Worm (Caenorhabditis elegans): ENCODE results near the gene git-1.

DNA sequence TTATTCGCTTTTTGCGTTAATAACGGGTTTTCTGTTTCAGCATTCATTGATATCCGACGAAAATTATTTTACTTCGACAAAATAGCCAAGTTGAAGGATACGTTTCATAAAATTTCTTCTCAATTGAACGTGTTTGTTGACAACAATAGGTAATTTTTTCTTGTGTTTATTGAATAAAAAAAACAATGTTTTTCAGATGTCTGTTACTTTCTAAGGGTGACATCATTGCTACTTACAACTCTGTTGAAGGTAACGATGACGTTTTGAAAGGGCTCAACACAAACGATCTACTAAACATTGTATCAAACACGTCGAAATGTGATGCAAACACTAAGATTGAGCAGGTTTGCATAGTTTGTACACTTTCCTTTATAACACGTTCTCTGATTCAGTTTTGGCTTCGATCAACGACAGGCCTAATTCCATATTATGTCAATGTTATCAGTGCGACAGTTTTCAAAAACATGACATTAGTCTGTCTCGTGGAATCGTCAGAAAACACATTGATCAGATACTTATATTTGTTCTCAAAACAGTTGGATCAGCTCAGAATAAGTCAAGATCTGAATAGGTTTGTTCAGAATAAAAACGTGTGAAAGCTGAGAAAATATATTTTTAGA, 10.0 kb downstream of the git-1 start:
- TF ChIP-seq tab-1 (GFP tag; IDR thresholded peaks at IDR 0.05) (no peak), flt-1 (GFP tag; IDR thresholded peaks at IDR 0.05) (no peak), klf-2 (GFP tag; conservative IDR thresholded peaks at IDR 0.05) (no peak), med-1 (GFP tag; optimal IDR thresholded peaks at IDR 0.05; ENCODE audit: insufficient read depth) (no peak), ztf-29 (GFP tag; IDR thresholded peaks at IDR 0.05) (no peak), cog-1 (tag; optimal IDR thresholded peaks at IDR 0.05) (no peak)

Data from whole organism, midembryonic.